Fruit fly (Drosophila melanogaster) whole organism, embryonic: Measurements from ENCODE around the gene MESR6.

Experiments used
- Atf-2 ChIP-seq: fragments of 200-800 bp; sonication (Bioruptor generic); optimal IDR thresholded peaks from 2 replicates; lab custom pipeline; 2016; ENCODE audit warnings: missing biosample characterization, missing genetic modification characterization
- BEAF-32 ChIP-seq: fragments of 200-800 bp; sonication (Bioruptor generic); optimal IDR thresholded peaks from 3 replicates; lab custom pipeline; 2017; ENCODE audit warnings: missing biosample characterization, missing genetic modification characterization, mild to moderate bottlenecking, moderate library complexity, missing genetic modification reagents
- Blimp-1 ChIP-seq: fragments of 200-800 bp; sonication (Bioruptor generic); optimal IDR thresholded peaks from 3 replicates; lab custom pipeline; 2018; ENCODE audit warnings: missing biosample characterization, missing genetic modification characterization, mild to moderate bottlenecking, moderate library complexity, missing genetic modification reagents
- CG10565 ChIP-seq: fragments of 200-800 bp; sonication (Bioruptor generic); optimal IDR thresholded peaks from 3 replicates; lab custom pipeline; 2016; ENCODE audit warnings: missing biosample characterization, mild to moderate bottlenecking, missing genetic modification characterization
- CG12155 ChIP-seq: fragments of 200-800 bp; sonication (Bioruptor generic); optimal IDR thresholded peaks from 3 replicates; lab custom pipeline; 2016; ENCODE audit warnings: missing biosample characterization, missing genetic modification characterization
- CG13624 ChIP-seq: fragments of 200-800 bp; sonication (Bioruptor generic); optimal IDR thresholded peaks from 2 replicates; lab custom pipeline; 2016; ENCODE audit warnings: missing biosample characterization, missing genetic modification characterization
- CG16813 ChIP-seq: fragments of 200-800 bp; sonication (Bioruptor generic); IDR thresholded peaks from 3 replicates; pipeline ENCODE4 v1.3.6; 2022; ENCODE audit warnings: missing biosample characterization, missing genetic modification characterization; ENCODE audit not compliant: partially characterized antibody
- CG17186 ChIP-seq: fragments of 200-800 bp; sonication (Bioruptor generic); optimal IDR thresholded peaks from 3 replicates; lab custom pipeline; 2017; ENCODE audit warnings: missing biosample characterization, missing genetic modification reagents, missing genetic modification characterization
- CG1792 ChIP-seq: fragments of 200-800 bp; sonication (Bioruptor generic); optimal IDR thresholded peaks from 2 replicates; lab custom pipeline; 2016; ENCODE audit warnings: missing biosample characterization, missing genetic modification characterization
- CG18619 ChIP-seq: fragments of 200-800 bp; sonication (Bioruptor generic); optimal IDR thresholded peaks from 3 replicates; lab custom pipeline; 2017; ENCODE audit warnings: missing biosample characterization, mild to moderate bottlenecking, missing genetic modification characterization
- CG2712 ChIP-seq: fragments of 200-800 bp; optimal IDR thresholded peaks from 3 replicates; lab custom pipeline; 2019; ENCODE audit warnings: missing biosample characterization, mild to moderate bottlenecking, missing genetic modification characterization, moderate library complexity
- CG3065 ChIP-seq: fragments of 200-800 bp; sonication (Bioruptor generic); optimal IDR thresholded peaks from 2 replicates; lab custom pipeline; 2016; ENCODE audit warnings: missing biosample characterization, missing genetic modification characterization
- CG4404 ChIP-seq: fragments of 200-800 bp; sonication (Bioruptor generic); IDR thresholded peaks from 2 replicates; pipeline ENCODE4 v1.3.6; 2022; ENCODE audit warnings: missing biosample characterization, missing genetic modification characterization
- CG6765 ChIP-seq: fragments of 200-800 bp; sonication (Bioruptor generic); optimal IDR thresholded peaks from 3 replicates; lab custom pipeline; 2017; ENCODE audit warnings: missing biosample characterization, mild to moderate bottlenecking, missing genetic modification characterization
- CG7786 ChIP-seq: fragments of 200-800 bp; sonication (Bioruptor generic); optimal IDR thresholded peaks from 2 replicates; lab custom pipeline; 2016; ENCODE audit warnings: missing biosample characterization, missing genetic modification characterization
- CG8478 ChIP-seq: fragments of >200 bp; optimal IDR thresholded peaks from 2 replicates; lab custom pipeline; 2018
- CG8765 ChIP-seq: fragments of 200-800 bp; sonication (Bioruptor generic); IDR thresholded peaks from 2 replicates; pipeline ENCODE4 v1.3.6; 2022; ENCODE audit warnings: missing biosample characterization, missing genetic modification characterization
- CG8944 ChIP-seq: fragments of 200-800 bp; sonication (Bioruptor generic); optimal IDR thresholded peaks from 3 replicates; lab custom pipeline; 2016; ENCODE audit warnings: missing biosample characterization, missing genetic modification characterization
- CTCF ChIP-seq: fragments of 200-800 bp; sonication (Bioruptor generic); optimal IDR thresholded peaks from 2 replicates; lab custom pipeline; 2017; ENCODE audit warnings: missing biosample characterization, mild to moderate bottlenecking, missing genetic modification characterization, moderate library complexity
- Camta ChIP-seq: fragments of 200-800 bp; sonication (Bioruptor generic); optimal IDR thresholded peaks from 2 replicates; lab custom pipeline; 2016; ENCODE audit warnings: missing biosample characterization, missing genetic modification characterization
- Dfd ChIP-seq, 2 experiments: fragments of >200 bp; optimal IDR thresholded peaks; 2 replicates each; lab custom pipeline; 2017; ENCODE audit warnings: missing biosample characterization in 2 of 2, missing genetic modification characterization in 2 of 2
- Dip2 ChIP-seq: fragments of 200-800 bp; sonication (Bioruptor generic); IDR thresholded peaks from 2 replicates; pipeline ENCODE4 v1.3.6; 2022; ENCODE audit warnings: missing biosample characterization, missing genetic modification characterization
- Doc3 ChIP-seq: fragments of 200-800 bp; sonication (Bioruptor generic); IDR thresholded peaks from 3 replicates; pipeline ENCODE4 v1.3.6; 2022; ENCODE audit warnings: missing biosample characterization, missing genetic modification characterization; ENCODE audit not compliant: partially characterized antibody
- HmgZ ChIP-seq: fragments of 200-800 bp; sonication (Bioruptor generic); optimal IDR thresholded peaks from 2 replicates; lab custom pipeline; 2018; ENCODE audit warnings: missing biosample characterization, mild to moderate bottlenecking, missing genetic modification characterization
- Hmx ChIP-seq: fragments of 200-800 bp; sonication (Bioruptor generic); optimal IDR thresholded peaks from 2 replicates; lab custom pipeline; 2016; ENCODE audit warnings: missing biosample characterization, missing genetic modification characterization
- Lpt ChIP-seq: fragments of >200 bp; optimal IDR thresholded peaks from 2 replicates; lab custom pipeline; 2018; ENCODE audit warnings: missing biosample characterization, missing genetic modification characterization
- Nf-YB ChIP-seq: fragments of 200-800 bp; sonication (Bioruptor generic); optimal IDR thresholded peaks from 3 replicates; lab custom pipeline; 2019; ENCODE audit warnings: missing biosample characterization, mild to moderate bottlenecking, missing genetic modification characterization, moderate library complexity
- Rx ChIP-seq: fragments of 200-800 bp; sonication (Bioruptor generic); IDR thresholded peaks from 2 replicates; pipeline ENCODE4 v1.3.6; 2022; ENCODE audit warnings: missing biosample characterization, missing genetic modification characterization
- Sox100B ChIP-seq: fragments of 200-800 bp; sonication (Bioruptor generic); optimal IDR thresholded peaks from 3 replicates; lab custom pipeline; 2018; ENCODE audit warnings: missing biosample characterization, mild to moderate bottlenecking, missing genetic modification characterization
- Sry-β ChIP-seq: fragments of 200-800 bp; sonication (Bioruptor generic); optimal IDR thresholded peaks from 2 replicates; lab custom pipeline; 2018; ENCODE audit warnings: missing biosample characterization, mild to moderate bottlenecking, missing genetic modification characterization, moderate library complexity
- bigmax ChIP-seq: fragments of 200-800 bp; sonication (Bioruptor generic); optimal IDR thresholded peaks from 2 replicates; lab custom pipeline; 2018; ENCODE audit warnings: missing biosample characterization, mild to moderate bottlenecking, missing genetic modification characterization
- bowl ChIP-seq: fragments of 200-800 bp; sonication (Bioruptor generic); IDR thresholded peaks from 2 replicates; pipeline ENCODE4 v1.3.6; 2022; ENCODE audit warnings: missing biosample characterization, missing genetic modification characterization
- chm ChIP-seq: fragments of 200-800 bp; sonication (Bioruptor generic); IDR thresholded peaks from 2 replicates; pipeline ENCODE4 v1.3.6; 2022; ENCODE audit warnings: missing biosample characterization, missing genetic modification characterization
- crol ChIP-seq: fragments of 200-800 bp; sonication (Bioruptor generic); IDR thresholded peaks from 2 replicates; pipeline ENCODE4 v1.3.6; 2022; ENCODE audit warnings: missing biosample characterization, missing genetic modification characterization
- dati ChIP-seq: fragments of 200-800 bp; sonication (Bioruptor generic); IDR thresholded peaks from 2 replicates; pipeline ENCODE4 v1.3.6; 2022; ENCODE audit warnings: missing biosample characterization, missing genetic modification characterization
- dmrt99B ChIP-seq: fragments of 200-800 bp; sonication (Bioruptor generic); optimal IDR thresholded peaks from 2 replicates; lab custom pipeline; 2018; ENCODE audit warnings: missing biosample characterization, mild to moderate bottlenecking, missing genetic modification characterization, moderate library complexity
- dpn ChIP-seq, 2 experiments: fragments of 200-800 bp; sonication (Bioruptor generic); optimal IDR thresholded peaks; 3 replicates each; lab custom pipeline; 2016; ENCODE audit warnings: missing biosample characterization in 2 of 2, missing genetic modification characterization in 2 of 2
- h ChIP-seq: fragments of >200 bp; optimal IDR thresholded peaks from 2 replicates; lab custom pipeline; 2017
- insv ChIP-seq, 2 experiments: fragments of 200-800 bp; sonication (Bioruptor generic); optimal IDR thresholded peaks; 3 replicates each; lab custom pipeline; 2016 to 2018; ENCODE audit warnings: missing biosample characterization in 2 of 2, missing genetic modification characterization in 2 of 2
- kay ChIP-seq: fragments of 200-800 bp; sonication (Bioruptor generic); optimal IDR thresholded peaks from 2 replicates; lab custom pipeline; 2016; ENCODE audit warnings: missing biosample characterization, missing genetic modification characterization
- kni ChIP-seq: fragments of 200-800 bp; sonication (Bioruptor generic); optimal IDR thresholded peaks from 3 replicates; lab custom pipeline; 2017; ENCODE audit warnings: mild to moderate bottlenecking, missing biosample characterization, missing genetic modification reagents, missing genetic modification characterization
- otp ChIP-seq: fragments of 200-800 bp; sonication (Bioruptor generic); IDR thresholded peaks from 3 replicates; pipeline ENCODE4, ENCODE4 v1.3.6; 2022; ENCODE audit warnings: missing biosample characterization, missing genetic modification characterization
- ro ChIP-seq: fragments of 200-800 bp; sonication (Bioruptor generic); IDR thresholded peaks from 2 replicates; pipeline ENCODE4 v1.3.6; 2022; ENCODE audit warnings: missing biosample characterization, missing genetic modification characterization
- slbo ChIP-seq: fragments of 200-800 bp; sonication (Bioruptor generic); IDR thresholded peaks from 2 replicates; pipeline ENCODE4 v1.3.6; 2022; ENCODE audit warnings: missing biosample characterization, missing genetic modification characterization
- sug ChIP-seq: fragments of 200-800 bp; optimal IDR thresholded peaks from 2 replicates; lab custom pipeline; 2019; ENCODE audit warnings: missing biosample characterization, mild to moderate bottlenecking, missing genetic modification characterization, moderate library complexity
- tll ChIP-seq, 2 experiments: fragments of 200-800 bp in 1 of 2; fragments of >200 bp in 1 of 2; sonication (Bioruptor generic) in 1 of 2; optimal IDR thresholded peaks; 2 replicates each; lab custom pipeline; 2017 to 2019; ENCODE audit warnings: missing biosample characterization in 2 of 2, missing genetic modification characterization in 2 of 2, mild to moderate bottlenecking in 1 of 2, moderate library complexity in 1 of 2
- tna ChIP-seq: fragments of 200-800 bp; sonication (Bioruptor generic); IDR thresholded peaks from 2 replicates; pipeline ENCODE4 v1.3.6; 2022; ENCODE audit warnings: missing biosample characterization, missing genetic modification characterization; ENCODE audit not compliant: partially characterized antibody
- trem ChIP-seq: fragments of 200-800 bp; optimal IDR thresholded peaks from 3 replicates; lab custom pipeline; 2019; ENCODE audit warnings: missing biosample characterization, mild to moderate bottlenecking, missing genetic modification characterization, moderate library complexity
- twi ChIP-seq: fragments of 200-800 bp; optimal IDR thresholded peaks from 2 replicates; lab custom pipeline; 2019; ENCODE audit warnings: missing biosample characterization, mild to moderate bottlenecking, missing genetic modification characterization, moderate library complexity
- unc-4 ChIP-seq: fragments of 200-800 bp; sonication (Bioruptor generic); IDR thresholded peaks from 2 replicates; pipeline ENCODE4 v1.3.6; 2022; ENCODE audit warnings: missing biosample characterization, missing genetic modification characterization; ENCODE audit not compliant: partially characterized antibody

MESR6 gene

DNA sequence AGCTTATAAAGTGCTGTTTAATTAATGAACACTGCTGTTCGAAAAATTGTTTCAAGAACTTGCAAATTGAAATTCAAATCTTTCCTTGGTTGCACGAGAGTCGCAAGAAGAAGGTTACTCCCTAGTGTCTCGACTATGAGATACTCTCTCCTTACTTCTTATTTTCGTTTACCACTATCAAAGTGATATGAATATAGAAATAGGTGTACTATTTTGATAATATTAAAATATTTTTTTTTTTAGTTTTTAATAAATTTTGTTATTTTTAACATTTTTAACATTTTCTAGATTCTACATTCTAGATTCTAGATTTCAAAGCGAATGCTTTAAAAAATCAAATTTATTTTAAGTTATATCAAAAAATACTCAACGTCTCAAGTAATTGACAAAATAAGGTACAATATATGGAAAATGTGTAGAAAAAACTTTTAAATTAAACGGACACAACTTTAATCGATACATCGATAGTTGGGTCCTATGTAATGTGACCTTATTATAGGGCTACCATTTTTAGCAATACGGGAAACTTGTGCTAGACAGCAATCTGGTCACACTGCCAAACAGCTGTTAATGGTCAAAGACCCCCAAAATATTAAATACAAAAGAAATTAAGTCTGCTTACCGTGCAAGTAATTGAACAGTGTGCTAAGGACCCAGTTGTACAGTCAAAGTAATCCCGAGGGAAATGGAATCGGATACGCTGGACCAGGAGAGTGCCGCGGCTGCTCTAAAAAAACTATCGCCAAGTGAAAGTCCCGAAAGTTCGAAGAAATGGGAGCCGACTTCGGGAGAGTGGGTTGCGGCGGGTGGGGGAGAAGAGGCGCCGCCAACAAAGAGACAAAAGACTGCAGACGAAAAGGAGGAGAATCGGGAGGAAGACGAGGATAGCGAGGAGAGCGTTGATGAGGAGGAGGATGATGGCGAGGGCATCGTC is at the start of gene MESR6 (continued):
- peak in 1 of 2 experiments; percentile 19 for TF ChIP-seq dpn (GFP tag; optimal IDR thresholded peaks at IDR 0.05; lab: Kevin White, UChicago)
- TF ChIP-seq ro (GFP tag; lab: Robert Waterston, UW) = no peak
- no peak for TF ChIP-seq Dfd (GFP tag; optimal IDR thresholded peaks at IDR 0.05; lab: Kevin White, UChicago)
- TF ChIP-seq tna (GFP tag; lab: Robert Waterston, UW) = peak; percentile 58
- TF ChIP-seq tll (GFP tag; optimal IDR thresholded peaks at IDR 0.05; lab: Kevin White, UChicago) = peak in 1 of 2 experiments; percentile 12
- TF ChIP-seq CG8478 (lab: Kevin White, UChicago) = no peak
- TF ChIP-seq CG6765 = no peak
- TF ChIP-seq CG12155 (GFP tag; lab: Kevin White, UChicago) = no peak
- TF ChIP-seq CG8765 (GFP tag; lab: Robert Waterston, UW) = no peak
- peak; percentile 60 for TF ChIP-seq HmgZ (tag; lab: Kevin White, UChicago)
- peak; percentile 37 for TF ChIP-seq CG2712 (tag; lab: Kevin White, UChicago)
- TF ChIP-seq CG18619 (GFP tag; lab: Kevin White, UChicago) = peak; percentile 41
- TF ChIP-seq Lpt (GFP tag; lab: Kevin White, UChicago) = no peak
- TF ChIP-seq CG17186 (GFP tag; lab: Kevin White, UChicago) = no peak
- peak; percentile 78 for TF ChIP-seq Doc3 (GFP tag; lab: Robert Waterston, UW)
- no peak for TF ChIP-seq otp (GFP tag; lab: Robert Waterston, UW)
- TF ChIP-seq kay (GFP tag; lab: Kevin White, UChicago) = no peak
- TF ChIP-seq Rx (GFP tag; lab: Robert Waterston, UW) = no peak
- no peak for TF ChIP-seq Hmx (GFP tag; lab: Kevin White, UChicago)
- peak; percentile 34 for TF ChIP-seq sug
- peak; percentile 45; the same call in 1 of the 2 replicates for TF ChIP-seq bowl
- peak; percentile 87 for TF ChIP-seq crol (GFP tag; lab: Robert Waterston, UW)
- TF ChIP-seq Sry-β (GFP tag; lab: Kevin White, UChicago) = no peak
- TF ChIP-seq Blimp-1 (GFP tag; lab: Kevin White, UChicago) = no peak
- peak; percentile 19; the same call in 1 of the 2 replicates for TF ChIP-seq slbo
- no peak for TF ChIP-seq CG13624 (GFP tag; lab: Kevin White, UChicago)
- no peak for TF ChIP-seq bigmax (GFP tag; lab: Kevin White, UChicago)
- TF ChIP-seq Atf-2 (GFP tag; lab: Kevin White, UChicago) = no peak
- TF ChIP-seq dati = no peak
- TF ChIP-seq trem = peak; percentile 75
- peak; percentile 92 for TF ChIP-seq BEAF-32 (GFP tag; lab: Kevin White, UChicago)
- peak in 1 of 2 experiments; percentile 24 for TF ChIP-seq insv (GFP tag; optimal IDR thresholded peaks at IDR 0.05; lab: Kevin White, UChicago)
- no peak for TF ChIP-seq chm (GFP tag; lab: Robert Waterston, UW)
- TF ChIP-seq dmrt99B (tag; lab: Kevin White, UChicago) = peak; percentile 54
- peak; percentile 31 for TF ChIP-seq Sox100B (GFP tag; lab: Kevin White, UChicago)
- TF ChIP-seq Nf-YB (GFP tag; lab: Kevin White, UChicago) = no peak
- TF ChIP-seq unc-4 = peak; percentile 85
- no peak for TF ChIP-seq CG10565 (GFP tag; lab: Kevin White, UChicago)
- peak; percentile 12 for TF ChIP-seq twi (tag; lab: Kevin White, UChicago)
- no peak for TF ChIP-seq h (lab: Kevin White, UChicago)
- TF ChIP-seq Camta (GFP tag; lab: Kevin White, UChicago) = peak; percentile 7
- no peak for TF ChIP-seq CTCF (GFP tag; lab: Kevin White, UChicago)
- no peak for TF ChIP-seq CG7786 (GFP tag; lab: Kevin White, UChicago)
- TF ChIP-seq kni = no peak
- TF ChIP-seq CG4404 (GFP tag; lab: Robert Waterston, UW) = no peak
- no peak for TF ChIP-seq Dip2 (GFP tag; lab: Robert Waterston, UW)
- TF ChIP-seq CG1792 (GFP tag; lab: Kevin White, UChicago) = no peak
- no peak for TF ChIP-seq CG8944 (GFP tag; lab: Kevin White, UChicago)
- no peak for TF ChIP-seq CG3065 (GFP tag; lab: Kevin White, UChicago)
- TF ChIP-seq CG16813 = peak; percentile 83
